Fruit fly (Drosophila melanogaster): ENCODE data around the gene CG4617.

CG4617 gene

dm6 chrX:7095292-7095911, 8.9 kb downstream of the CG4617 start (continued):
- no peak for TF ChIP-seq CG15073 (GFP tag; optimal IDR thresholded peaks at IDR 0.05)
- TF ChIP-seq Ets97D (GFP tag; optimal IDR thresholded peaks at IDR 0.05) = peak; percentile 9
- TF ChIP-seq Six4 (GFP tag; optimal IDR thresholded peaks at IDR 0.05) = peak; percentile 73
- TF ChIP-seq grau (tag; optimal IDR thresholded peaks at IDR 0.05) = peak; percentile 96
- TF ChIP-seq tna (GFP tag; IDR thresholded peaks at IDR 0.05; ENCODE audit: partially characterized antibody) = no peak
- peak; percentile 19; the same call in 1 of the 2 replicates for TF ChIP-seq CG17612 (GFP tag; IDR thresholded peaks at IDR 0.05)
- TF ChIP-seq CG11695 (GFP tag; IDR thresholded peaks at IDR 0.05) = peak; percentile 63; the same call in 1 of the 3 replicates
- 0 out of 2 replicates have a peak, but pooled peaks have one; percentile 37 for TF ChIP-seq danr (GFP tag; IDR thresholded peaks at IDR 0.05)
- peak; percentile 75 for TF ChIP-seq B-H1 (GFP tag; IDR thresholded peaks at IDR 0.05)
- peak; percentile 40 for TF ChIP-seq nau (GFP tag; optimal IDR thresholded peaks at IDR 0.05)
- peak; percentile 59 for TF ChIP-seq tx (GFP tag; optimal IDR thresholded peaks at IDR 0.05)
- peak; percentile 79 for TF ChIP-seq CG8388 (GFP tag; optimal IDR thresholded peaks at IDR 0.05)
- peak; percentile 87 for TF ChIP-seq ind (GFP tag; optimal IDR thresholded peaks at IDR 0.05)
- no peak for TF ChIP-seq pita (GFP tag; optimal IDR thresholded peaks at IDR 0.05)
- TF ChIP-seq CG3163 (GFP tag; optimal IDR thresholded peaks at IDR 0.05) = peak; percentile 20
- TF ChIP-seq NC2α (GFP tag; optimal IDR thresholded peaks at IDR 0.05) = peak; percentile 56
- TF ChIP-seq row (GFP tag; IDR thresholded peaks at IDR 0.05) = peak; percentile 81
- TF ChIP-seq CG4854 (GFP tag; optimal IDR thresholded peaks at IDR 0.05) = peak; percentile 11
- peak; percentile 33 for TF ChIP-seq fu2 (GFP tag; optimal IDR thresholded peaks at IDR 0.05)
- no peak for TF ChIP-seq hbn (GFP tag; IDR thresholded peaks at IDR 0.05; ENCODE audit: partially characterized antibody)
- TF ChIP-seq CG7372 (GFP tag; IDR thresholded peaks at IDR 0.05) = peak; percentile 75
- TF ChIP-seq bbx (GFP tag; IDR thresholded peaks at IDR 0.05; ENCODE audit: partially characterized antibody) = no peak
- no peak for TF ChIP-seq Gsc (GFP tag; IDR thresholded peaks at IDR 0.05)
- no peak for TF ChIP-seq pzg (GFP tag; optimal IDR thresholded peaks at IDR 0.05)
- TF ChIP-seq seq (GFP tag; IDR thresholded peaks at IDR 0.05) = peak; percentile 75
- TF ChIP-seq cato (GFP tag; optimal IDR thresholded peaks at IDR 0.05; ENCODE audit: borderline replicate concordance) = peak; percentile 50
- TF ChIP-seq CG13624 (GFP tag; optimal IDR thresholded peaks at IDR 0.05) = peak; percentile 73
- no peak for TF ChIP-seq Trl (optimal IDR thresholded peaks at IDR 0.05)
- TF ChIP-seq Trl (GFP tag; optimal IDR thresholded peaks at IDR 0.05) = peak; percentile 73
- no peak for TF ChIP-seq CG3838 (GFP tag; optimal IDR thresholded peaks at IDR 0.05)
- peak; percentile 49 for TF ChIP-seq caup (GFP tag; optimal IDR thresholded peaks at IDR 0.05; ENCODE audit: severe bottlenecking)
- TF ChIP-seq odd (GFP tag; optimal IDR thresholded peaks at IDR 0.05) = peak; percentile 67
- no peak for TF ChIP-seq Opbp (GFP tag; IDR thresholded peaks at IDR 0.05; ENCODE audit: partially characterized antibody)
- peak; percentile 47 for TF ChIP-seq CG11398 (GFP tag; optimal IDR thresholded peaks at IDR 0.05)
- TF ChIP-seq chif (GFP tag; optimal IDR thresholded peaks at IDR 0.05) = peak; percentile 71 to 80
- TF ChIP-seq Abd-B (GFP tag; optimal IDR thresholded peaks at IDR 0.05) = peak; percentile 59
- peak; percentile 72 for TF ChIP-seq ranshi (GFP tag; IDR thresholded peaks at IDR 0.05)
- TF ChIP-seq Awh (GFP tag; IDR thresholded peaks at IDR 0.05) = peak; percentile 55
- TF ChIP-seq CG1603 (tag; optimal IDR thresholded peaks at IDR 0.05) = peak; percentile 89
- TF ChIP-seq ERR (GFP tag; optimal IDR thresholded peaks at IDR 0.05) = peak; percentile 13
- TF ChIP-seq CG10959 (GFP tag; IDR thresholded peaks at IDR 0.05) = no peak
- TF ChIP-seq NfI (GFP tag; optimal IDR thresholded peaks at IDR 0.05) = peak; percentile 86
- TF ChIP-seq CG15696 (tag; optimal IDR thresholded peaks at IDR 0.05) = peak; percentile 34
- TF ChIP-seq Sry-δ (GFP tag; optimal IDR thresholded peaks at IDR 0.05) = peak; percentile 37
- peak; percentile 10 for TF ChIP-seq CG17186 (GFP tag; optimal IDR thresholded peaks at IDR 0.05)
- no peak for TF ChIP-seq HLHmδ (GFP tag; optimal IDR thresholded peaks at IDR 0.05)
- peak; percentile 72 for TF ChIP-seq CG11093 (GFP tag; IDR thresholded peaks at IDR 0.05)
- TF ChIP-seq sisA (GFP tag; IDR thresholded peaks at IDR 0.05) = peak; percentile 82
- TF ChIP-seq tin (GFP tag; optimal IDR thresholded peaks at IDR 0.05) = peak; percentile 77
- peak; percentile 66 for TF ChIP-seq bcd (GFP tag; optimal IDR thresholded peaks at IDR 0.05)

Measured in whole organism, embryonic.